Worm (Caenorhabditis elegans) whole organism, late embryonic: ENCODE data around the gene mrpl-22.

Experiments
- C38D4.7 ChIP-seq: fragments of 200-800 bp; sonication (Bioruptor generic); optimal IDR thresholded peaks from 2 replicates; lab custom pipeline; 2018; ENCODE audit warnings: mild to moderate bottlenecking, missing genetic modification characterization, moderate library complexity, missing compliant biosample characterization
- K02D7.2 ChIP-seq: sonication (generic microtip); optimal IDR thresholded peaks from 2 replicates; lab custom pipeline; 2017; ENCODE audit warnings: mild to moderate bottlenecking, missing genetic modification characterization, missing compliant biosample characterization
- K09A11.1 ChIP-seq: sonication (generic microtip); optimal IDR thresholded peaks from 2 replicates; lab custom pipeline; 2017; ENCODE audit warnings: antibody characterized with exemption, mild to moderate bottlenecking, missing genetic modification characterization, missing compliant biosample characterization; ENCODE audit not compliant: insufficient read depth
- T23F11.4 ChIP-seq: fragments of 200-800 bp; sonication (Bioruptor generic); optimal IDR thresholded peaks from 2 replicates; lab custom pipeline; 2018; ENCODE audit warnings: mild to moderate bottlenecking, missing genetic modification characterization, missing compliant biosample characterization
- Y22D7AL.16 ChIP-seq: sonication (generic microtip); optimal IDR thresholded peaks from 2 replicates; lab custom pipeline; 2016; ENCODE audit warnings: missing genetic modification characterization, missing compliant biosample characterization
- ahr-1 ChIP-seq: sonication (generic microtip); optimal IDR thresholded peaks from 2 replicates; lab custom pipeline; 2016; ENCODE audit warnings: missing genetic modification characterization, missing compliant biosample characterization
- ceh-14 ChIP-seq: sonication (generic microtip); optimal IDR thresholded peaks from 2 replicates; lab custom pipeline; 2016; ENCODE audit warnings: missing genotype, missing genetic modification characterization, missing compliant biosample characterization
- ceh-19 ChIP-seq: fragments of 200-800 bp; sonication (Bioruptor generic); optimal IDR thresholded peaks from 2 replicates; lab custom pipeline; 2018; ENCODE audit warnings: mild to moderate bottlenecking, missing genetic modification characterization, missing compliant biosample characterization
- ceh-22 ChIP-seq: sonication (generic microtip); optimal IDR thresholded peaks from 2 replicates; lab custom pipeline; 2017; ENCODE audit warnings: missing biosample characterization, missing genetic modification characterization
- ceh-24 ChIP-seq: sonication (generic microtip); optimal IDR thresholded peaks from 2 replicates; lab custom pipeline; 2016; ENCODE audit warnings: mild to moderate bottlenecking, missing genetic modification characterization, missing compliant biosample characterization
- ceh-6 ChIP-seq: fragments of 200-800 bp; sonication (Bioruptor generic); optimal IDR thresholded peaks from 2 replicates; lab custom pipeline; 2018; ENCODE audit warnings: mild to moderate bottlenecking, missing genetic modification characterization, missing compliant biosample characterization
- ceh-9 ChIP-seq: sonication (generic microtip); optimal IDR thresholded peaks from 2 replicates; lab custom pipeline; 2016; ENCODE audit warnings: mild to moderate bottlenecking, missing genetic modification characterization, inconsistent platforms, missing compliant biosample characterization
- che-1 ChIP-seq: sonication (generic microtip); optimal IDR thresholded peaks from 2 replicates; lab custom pipeline; 2016; ENCODE audit warnings: mild to moderate bottlenecking, missing genetic modification characterization, missing compliant biosample characterization
- dmd-4 ChIP-seq: sonication (generic microtip); optimal IDR thresholded peaks from 2 replicates; lab custom pipeline; 2016; ENCODE audit warnings: borderline replicate concordance, missing genetic modification characterization, missing compliant biosample characterization
- elt-2 ChIP-seq: sonication (generic microtip); optimal IDR thresholded peaks from 2 replicates; lab custom pipeline; 2016; ENCODE audit warnings: missing genetic modification reagents, missing genetic modification characterization, missing compliant biosample characterization
- elt-4 ChIP-seq: sonication (generic microtip); optimal IDR thresholded peaks from 2 replicates; lab custom pipeline; 2016; ENCODE audit warnings: missing genetic modification characterization, missing compliant biosample characterization
- ets-4 ChIP-seq: sonication (generic microtip); optimal IDR thresholded peaks from 2 replicates; lab custom pipeline; 2016; ENCODE audit warnings: missing genetic modification characterization, missing compliant biosample characterization
- eyg-1 ChIP-seq: sonication (generic microtip); optimal IDR thresholded peaks from 2 replicates; lab custom pipeline; 2016; ENCODE audit warnings: missing genotype, missing genetic modification characterization, missing compliant biosample characterization
- fkh-6 ChIP-seq: sonication (generic microtip); optimal IDR thresholded peaks from 2 replicates; lab custom pipeline; 2016; ENCODE audit warnings: missing genetic modification characterization, missing compliant biosample characterization
- hlh-13 ChIP-seq: fragments of 200-800 bp; sonication (Bioruptor generic); optimal IDR thresholded peaks from 2 replicates; lab custom pipeline; 2018; ENCODE audit warnings: mild to moderate bottlenecking, missing genetic modification characterization, missing compliant biosample characterization
- hlh-15 ChIP-seq: sonication (generic microtip); optimal IDR thresholded peaks from 2 replicates; lab custom pipeline; 2016; ENCODE audit warnings: missing genetic modification characterization, missing compliant biosample characterization
- hlh-30 ChIP-seq: sonication (generic microtip); optimal IDR thresholded peaks from 2 replicates; lab custom pipeline; 2017; ENCODE audit warnings: antibody characterized with exemption, missing genetic modification characterization, missing compliant biosample characterization; ENCODE audit not compliant: insufficient read depth
- hlh-6 ChIP-seq: sonication (generic microtip); optimal IDR thresholded peaks from 2 replicates; lab custom pipeline; 2016; ENCODE audit warnings: missing genotype, missing genetic modification characterization, missing compliant biosample characterization
- hlh-8 ChIP-seq: sonication (generic microtip); optimal IDR thresholded peaks from 2 replicates; lab custom pipeline; 2016; ENCODE audit warnings: missing genotype, missing genetic modification characterization, missing compliant biosample characterization
- lim-6 ChIP-seq: sonication (generic microtip); optimal IDR thresholded peaks from 2 replicates; lab custom pipeline; 2016; ENCODE audit warnings: missing genetic modification characterization, missing compliant biosample characterization
- lin-11 ChIP-seq: fragments of 200-800 bp; sonication (Bioruptor generic); optimal IDR thresholded peaks from 2 replicates; lab custom pipeline; 2018; ENCODE audit warnings: mild to moderate bottlenecking, missing genetic modification characterization, missing compliant biosample characterization
- nhr-11 ChIP-seq: fragments of 150-350 bp; optimal IDR thresholded peaks from 2 replicates; lab custom pipeline; 2014; ENCODE audit warnings: missing biosample characterization, missing genetic modification characterization
- nhr-232 ChIP-seq: sonication (generic microtip); optimal IDR thresholded peaks from 2 replicates; lab custom pipeline; 2016; ENCODE audit warnings: missing genetic modification characterization, missing compliant biosample characterization
- npax-4 ChIP-seq: sonication (generic microtip); optimal IDR thresholded peaks from 2 replicates; lab custom pipeline; 2016; ENCODE audit warnings: missing genetic modification characterization, missing compliant biosample characterization
- pat-9 ChIP-seq: fragments of 200-800 bp; sonication (Bioruptor generic); optimal IDR thresholded peaks from 2 replicates; lab custom pipeline; 2018; ENCODE audit warnings: mild to moderate bottlenecking, missing genetic modification characterization, moderate library complexity, missing compliant biosample characterization
- pax-1 ChIP-seq: fragments of 150-350 bp; optimal IDR thresholded peaks from 2 replicates; lab custom pipeline; 2014; ENCODE audit warnings: missing biosample characterization, missing genetic modification characterization
- pha-2 ChIP-seq: sonication (generic microtip); optimal IDR thresholded peaks from 2 replicates; lab custom pipeline; 2017; ENCODE audit warnings: mild to moderate bottlenecking, missing genetic modification characterization, missing compliant biosample characterization
- pqm-1 ChIP-seq: sonication (generic microtip); optimal IDR thresholded peaks from 2 replicates; lab custom pipeline; 2016; ENCODE audit warnings: missing genetic modification characterization, missing compliant biosample characterization
- pros-1 ChIP-seq: fragments of 150-350 bp; optimal IDR thresholded peaks from 2 replicates; lab custom pipeline; 2014; ENCODE audit warnings: missing biosample characterization, missing genetic modification reagents, missing genetic modification characterization
- ref-2 ChIP-seq: sonication (generic microtip); optimal IDR thresholded peaks from 2 replicates; lab custom pipeline; 2016; ENCODE audit warnings: missing genetic modification characterization, missing compliant biosample characterization
- sdc-2 ChIP-seq: sonication (generic microtip); optimal IDR thresholded peaks from 2 replicates; lab custom pipeline; 2016; ENCODE audit warnings: missing genotype, missing genetic modification characterization, missing compliant biosample characterization
- sox-2 ChIP-seq: fragments of 200-800 bp; sonication (Bioruptor generic); IDR thresholded peaks from 2 replicates; pipeline ENCODE4 v1.3.6; 2022; ENCODE audit warnings: missing genetic modification reagents, missing genetic modification characterization, missing compliant biosample characterization
- tbx-2 ChIP-seq: sonication (generic microtip); optimal IDR thresholded peaks from 2 replicates; lab custom pipeline; 2016; ENCODE audit warnings: missing genetic modification characterization, missing compliant biosample characterization
- tbx-7 ChIP-seq: sonication (generic microtip); optimal IDR thresholded peaks from 2 replicates; lab custom pipeline; 2016; ENCODE audit warnings: missing genotype, missing genetic modification characterization, missing compliant biosample characterization
- unc-42 ChIP-seq: sonication (generic microtip); optimal IDR thresholded peaks from 2 replicates; lab custom pipeline; 2016; ENCODE audit warnings: missing genotype, missing genetic modification characterization, missing compliant biosample characterization
- unc-86 ChIP-seq: sonication (generic microtip); optimal IDR thresholded peaks from 2 replicates; lab custom pipeline; 2016; ENCODE audit warnings: missing genetic modification characterization, missing compliant biosample characterization
- zip-5 ChIP-seq: sonication (generic microtip); optimal IDR thresholded peaks from 2 replicates; lab custom pipeline; 2016; ENCODE audit warnings: missing genetic modification characterization, missing compliant biosample characterization

The mrpl-22 gene

ce11 chrIII:10583483-10583882 is 31.8 kb upstream of the mrpl-22 start:
- TF ChIP-seq zip-5 (tag; lab: Kevin White, UChicago) (no peak), unc-42 (tag; lab: Kevin White, UChicago) (peak; percentile 91), nhr-11 (tag; lab: Kevin White, UChicago) (no peak)

ce11 chrIII:10586243-10586642 is 29.0 kb upstream of the mrpl-22 start, which contains the start of gene Y45F3A.5:
Gene Y45F3A.5, minus strand, starts transcription at chrIII:10586343.
- TF ChIP-seq ceh-14 (no peak), eyg-1 (tag; lab: Kevin White, UChicago) (no peak), lim-6 (no peak), hlh-15 (tag; lab: Kevin White, UChicago) (no peak), sdc-2 (tag; lab: Kevin White, UChicago) (no peak), npax-4 (tag; lab: Kevin White, UChicago) (no peak)

ce11 chrIII:10592074-10592473 is 23.2 kb upstream of the mrpl-22 start:
- TF ChIP-seq zip-5 (tag; lab: Kevin White, UChicago) (no peak), nhr-232 (no peak), nhr-11 (tag; lab: Kevin White, UChicago) (no peak), K02D7.2 (tag; lab: Kevin White, UChicago) (no peak), tbx-2 (tag; lab: Kevin White, UChicago) (no peak), pax-1 (tag; lab: Kevin White, UChicago) (no peak), pha-2 (no peak), ceh-6 (no peak), che-1 (tag; lab: Kevin White, UChicago) (no peak)

- TF ChIP-seq ceh-19, result no peak
- no peak for TF ChIP-seq tbx-7 (tag; lab: Kevin White, UChicago)
- TF ChIP-seq elt-2 (tag; lab: Kevin White, UChicago), result no peak
- no peak for TF ChIP-seq C38D4.7 (GFP tag; lab: Kevin White, UChicago)
- no peak for TF ChIP-seq ceh-22 (tag; lab: Kevin White, UChicago)
- TF ChIP-seq T23F11.4 (GFP tag; lab: Kevin White, UChicago), result no peak
- TF ChIP-seq elt-4 (tag; lab: Kevin White, UChicago), result no peak
- no peak for TF ChIP-seq sox-2
- TF ChIP-seq hlh-30 (tag; lab: Kevin White, UChicago), result no peak
- TF ChIP-seq unc-86 (tag; lab: Kevin White, UChicago), result no peak
- no peak for TF ChIP-seq dmd-4 (tag; lab: Kevin White, UChicago)
- no peak for TF ChIP-seq ceh-9 (tag; lab: Kevin White, UChicago)
- TF ChIP-seq ceh-24 (tag; lab: Kevin White, UChicago), result no peak
- TF ChIP-seq sdc-2 (tag; lab: Kevin White, UChicago), result no peak
- no peak for TF ChIP-seq fkh-6 (tag; lab: Kevin White, UChicago)
Measured at ce11 chrIII:10592729-10593128, 22.5 kb upstream of the mrpl-22 start, which contains the start of gene Y45F3A.8. Gene Y45F3A.8, minus strand, starts transcription at chrIII:10592829.

- TF ChIP-seq hlh-6 (tag; lab: Kevin White, UChicago) (no peak), elt-2 (tag; lab: Kevin White, UChicago) (no peak)
Measured at ce11 chrIII:10595066-10595465, 20.2 kb upstream of the mrpl-22 start, which contains the start of gene Y45F3A.9. Gene Y45F3A.9, minus strand, starts transcription at chrIII:10595166.

- TF ChIP-seq hlh-8 (tag; lab: Kevin White, UChicago) (no peak), ahr-1 (tag; lab: Kevin White, UChicago) (no peak), eyg-1 (tag; lab: Kevin White, UChicago) (no peak), ets-4 (tag; lab: Kevin White, UChicago) (no peak), hlh-6 (tag; lab: Kevin White, UChicago) (no peak), pat-9 (tag; lab: Kevin White, UChicago) (no peak), hlh-13 (GFP tag; lab: Kevin White, UChicago) (no peak), pqm-1 (tag; lab: Kevin White, UChicago) (no peak), hlh-30 (tag; lab: Kevin White, UChicago) (no peak), lin-11 (no peak), pros-1 (tag; lab: Kevin White, UChicago) (no peak), K09A11.1 (tag; lab: Kevin White, UChicago) (no peak), Y22D7AL.16 (tag; lab: Kevin White, UChicago) (no peak), nhr-232 (no peak), ceh-24 (tag; lab: Kevin White, UChicago) (no peak), dmd-4 (tag; lab: Kevin White, UChicago) (no peak), ref-2 (tag; lab: Kevin White, UChicago) (no peak)
Measured at ce11 chrIII:10596387-10596786, 18.9 kb upstream of the mrpl-22 start, which contains the start of gene Y39A1A.3. Gene Y39A1A.3, minus strand, starts transcription at chrIII:10596487.
